Worm (Caenorhabditis elegans) whole organism, mixed stage, embryonic: ENCODE data around the gene cyn-10.
A peak's percentile ranks its signal among the peaks of the same experiment; 100 is the strongest.

Experiments
- M03D4.4 ChIP-seq: sonication (generic microtip); optimal IDR thresholded peaks from 2 replicates; lab custom pipeline; 2017; ENCODE audit warnings: mild to moderate bottlenecking, missing genetic modification characterization, missing compliant biosample characterization
- bed-3 ChIP-seq: fragments of 200-800 bp; sonication (Bioruptor generic); optimal IDR thresholded peaks from 3 replicates; lab custom pipeline; 2018; ENCODE audit warnings: mild to moderate bottlenecking, missing genetic modification characterization, moderate library complexity, missing compliant biosample characterization
- blmp-1 ChIP-seq: fragments of 150-350 bp; optimal IDR thresholded peaks from 2 replicates; lab custom pipeline; 2014; ENCODE audit warnings: missing biosample characterization, missing genetic modification characterization
- ceh-43 ChIP-seq: fragments of 200-800 bp; sonication (Bioruptor generic); optimal IDR thresholded peaks from 2 replicates; lab custom pipeline; 2018; ENCODE audit warnings: mild to moderate bottlenecking, missing genetic modification characterization, moderate library complexity, missing compliant biosample characterization
- cnd-1 ChIP-seq: fragments of 200-800 bp; sonication (Bioruptor generic); optimal IDR thresholded peaks from 2 replicates; lab custom pipeline; 2018; ENCODE audit warnings: mild to moderate bottlenecking, missing genetic modification characterization, missing compliant biosample characterization
- drap-1 ChIP-seq: fragments of 200-800 bp; sonication (Bioruptor generic); optimal IDR thresholded peaks from 3 replicates; lab custom pipeline; 2018; ENCODE audit warnings: mild to moderate bottlenecking, missing genetic modification characterization, missing compliant biosample characterization
- elt-1 ChIP-seq: sonication (generic microtip); optimal IDR thresholded peaks from 2 replicates; lab custom pipeline; 2017; ENCODE audit warnings: missing genetic modification characterization, mild to moderate bottlenecking, missing compliant biosample characterization, antibody characterized with exemption, moderate library complexity, borderline replicate concordance; ENCODE audit not compliant: insufficient read depth
- elt-3 ChIP-seq: fragments of 150-350 bp; optimal IDR thresholded peaks from 2 replicates; lab custom pipeline; 2014; ENCODE audit warnings: missing biosample characterization, missing genetic modification characterization
- flh-1 ChIP-seq: fragments of 200-800 bp; sonication (Bioruptor generic); optimal IDR thresholded peaks from 2 replicates; lab custom pipeline; 2018; ENCODE audit warnings: mild to moderate bottlenecking, missing genetic modification characterization, moderate library complexity, missing compliant biosample characterization
- ham-2 ChIP-seq: fragments of 200-800 bp; sonication (Bioruptor generic); optimal IDR thresholded peaks from 2 replicates; lab custom pipeline; 2018; ENCODE audit warnings: mild to moderate bottlenecking, missing genetic modification characterization, missing compliant biosample characterization
- hlh-1 ChIP-seq: fragments of 150-350 bp; optimal IDR thresholded peaks from 2 replicates; lab custom pipeline; 2014; ENCODE audit warnings: missing biosample characterization, missing genetic modification reagents, missing genetic modification characterization
- lin-13 ChIP-seq: fragments of 150-350 bp; optimal IDR thresholded peaks from 2 replicates; lab custom pipeline; 2014; ENCODE audit warnings: missing biosample characterization, missing genetic modification characterization
- lin-32 ChIP-seq: fragments of 200-800 bp; sonication (Bioruptor generic); optimal IDR thresholded peaks from 2 replicates; lab custom pipeline; 2018; ENCODE audit warnings: mild to moderate bottlenecking, missing genetic modification characterization, missing compliant biosample characterization
- lsy-2 ChIP-seq: fragments of 150-350 bp; optimal IDR thresholded peaks from 2 replicates; lab custom pipeline; 2014; ENCODE audit warnings: missing biosample characterization, missing genetic modification characterization
- mep-1 ChIP-seq: fragments of 150-350 bp; optimal IDR thresholded peaks from 2 replicates; lab custom pipeline; 2017; ENCODE audit warnings: missing biosample characterization, missing genetic modification reagents, missing genetic modification characterization, inconsistent platforms
- nhr-12 ChIP-seq: fragments of 150-350 bp; optimal IDR thresholded peaks from 2 replicates; lab custom pipeline; 2014; ENCODE audit warnings: missing biosample characterization, missing genetic modification characterization
- nhr-2 ChIP-seq: fragments of 150-350 bp; optimal IDR thresholded peaks from 2 replicates; lab custom pipeline; 2014; ENCODE audit warnings: missing biosample characterization, missing genetic modification characterization
- nhr-237 ChIP-seq: fragments of 150-350 bp; optimal IDR thresholded peaks from 2 replicates; lab custom pipeline; 2014; ENCODE audit warnings: missing biosample characterization, missing genetic modification characterization
- nhr-76 ChIP-seq: sonication (generic microtip); optimal IDR thresholded peaks from 2 replicates; lab custom pipeline; 2017; ENCODE audit warnings: missing biosample characterization, missing genetic modification characterization
- pha-4 ChIP-seq: fragments of 150-350 bp; optimal IDR thresholded peaks from 2 replicates; lab custom pipeline; 2018; ENCODE audit warnings: missing biosample characterization, missing genetic modification reagents, missing genetic modification characterization
- sem-2 ChIP-seq: fragments of 200-800 bp; sonication (Bioruptor generic); optimal IDR thresholded peaks from 2 replicates; lab custom pipeline; 2018; ENCODE audit warnings: mild to moderate bottlenecking, missing genetic modification characterization, missing compliant biosample characterization
- snpc-4 ChIP-seq: fragments of 150-350 bp; optimal IDR thresholded peaks from 2 replicates; lab custom pipeline; 2014; ENCODE audit warnings: missing biosample characterization, missing genetic modification characterization
- sptf-1 ChIP-seq: sonication (generic microtip); optimal IDR thresholded peaks from 2 replicates; lab custom pipeline; 2017; ENCODE audit warnings: mild to moderate bottlenecking, missing genetic modification characterization, moderate library complexity, missing compliant biosample characterization
- tbx-8 ChIP-seq: fragments of 200-800 bp; sonication (Bioruptor generic); optimal IDR thresholded peaks from 2 replicates; lab custom pipeline; 2018; ENCODE audit warnings: mild to moderate bottlenecking, missing genetic modification characterization, moderate library complexity, missing compliant biosample characterization
- unc-120 ChIP-seq: sonication (generic microtip); optimal IDR thresholded peaks from 2 replicates; lab custom pipeline; 2017; ENCODE audit warnings: missing genetic modification characterization, missing compliant biosample characterization; ENCODE audit not compliant: poor library complexity, severe bottlenecking
- unc-39 ChIP-seq: fragments of 150-350 bp; optimal IDR thresholded peaks from 2 replicates; lab custom pipeline; 2014; ENCODE audit warnings: missing biosample characterization, missing genetic modification characterization
- unc-62 ChIP-seq: fragments of 150-350 bp; optimal IDR thresholded peaks from 2 replicates; lab custom pipeline; 2014; ENCODE audit warnings: missing biosample characterization, missing genetic modification reagents, missing genetic modification characterization
- ztf-11 ChIP-seq: fragments of 150-350 bp; optimal IDR thresholded peaks from 2 replicates; lab custom pipeline; 2014; ENCODE audit warnings: missing biosample characterization, missing genetic modification characterization

The cyn-10 gene

DNA sequence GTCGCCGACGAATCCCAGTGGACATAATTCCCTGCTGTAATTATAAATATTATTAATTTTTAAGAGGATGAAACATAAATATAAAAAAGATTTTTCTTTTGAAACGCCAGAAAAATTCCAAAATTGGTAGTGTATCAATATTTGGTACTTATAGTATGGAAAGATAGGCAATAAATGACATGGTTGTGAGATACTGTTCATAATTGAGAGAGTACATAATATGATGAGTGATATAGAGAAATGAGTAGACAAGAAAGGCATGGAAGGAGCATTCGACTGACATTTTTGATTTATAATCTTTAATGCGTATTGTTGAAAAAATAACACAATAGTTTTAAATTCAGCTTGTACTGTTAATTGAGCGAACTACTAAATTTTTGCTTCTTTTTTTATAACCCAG, 15.7 kb downstream of the cyn-10 start, which contains the start of gene C44B7.11:
Gene C44B7.11, minus strand, starts transcription at position 34 of the 400 bp plus-strand sequence.
- TF ChIP-seq flh-1 (GFP tag; lab: Kevin White, UChicago), result no peak
- no peak for TF ChIP-seq lin-13 (tag; lab: Kevin White, UChicago)
- TF ChIP-seq tbx-8 (GFP tag; lab: Kevin White, UChicago), result no peak
- no peak for TF ChIP-seq snpc-4 (tag; lab: Kevin White, UChicago)
- TF ChIP-seq ceh-43 (GFP tag; lab: Kevin White, UChicago), result no peak
- no peak for TF ChIP-seq pha-4 (tag; lab: Kevin White, UChicago)
- TF ChIP-seq drap-1 (GFP tag; lab: Kevin White, UChicago), result no peak
- no peak for TF ChIP-seq elt-1 (tag; lab: Kevin White, UChicago)
- TF ChIP-seq bed-3, result no peak
- TF ChIP-seq cnd-1, result no peak
- no peak for TF ChIP-seq unc-120 (tag; lab: Kevin White, UChicago)
- TF ChIP-seq nhr-237, result no peak

DNA sequence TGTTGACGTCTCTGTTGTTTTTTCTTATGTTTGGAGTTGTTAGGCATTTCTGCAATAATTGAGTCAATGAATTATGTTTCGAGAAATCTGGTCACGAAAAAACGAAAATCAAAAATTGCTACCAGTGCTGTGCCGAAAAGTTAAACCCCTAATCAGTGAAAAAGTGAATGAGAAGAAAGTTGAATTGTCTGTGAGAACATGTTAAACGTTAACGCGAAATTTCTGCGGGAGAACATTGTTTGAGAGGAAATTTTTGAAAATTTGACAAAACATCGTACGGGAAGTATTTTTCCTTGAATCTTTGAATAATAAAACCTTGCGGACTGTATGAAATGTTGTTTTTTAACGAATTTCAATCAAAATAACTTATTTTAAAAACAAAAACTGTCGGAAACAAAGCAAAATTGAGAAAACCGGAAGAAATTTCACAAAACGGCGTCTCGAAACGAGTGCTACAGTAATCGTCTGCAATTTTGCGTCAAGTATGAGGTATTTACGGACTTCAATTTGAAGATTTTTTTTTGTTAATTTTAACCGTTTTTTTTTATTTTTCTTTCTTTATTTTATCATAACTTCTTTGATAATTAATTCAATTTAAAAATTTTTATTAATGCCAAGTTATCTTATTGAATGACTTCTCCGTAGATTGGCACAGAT, 19.4 kb downstream of the cyn-10 start, which contains the start of gene adal-1:
Gene adal-1, minus strand, starts transcription at position 51 of the 657 bp plus-strand sequence.
- TF ChIP-seq nhr-76 (tag; lab: Kevin White, UChicago) (no peak), sptf-1 (no peak), nhr-2 (tag; lab: Kevin White, UChicago) (no peak), unc-120 (tag; lab: Kevin White, UChicago) (no peak), lsy-2 (peak; percentile 61), nhr-12 (tag; lab: Kevin White, UChicago) (no peak)

DNA sequence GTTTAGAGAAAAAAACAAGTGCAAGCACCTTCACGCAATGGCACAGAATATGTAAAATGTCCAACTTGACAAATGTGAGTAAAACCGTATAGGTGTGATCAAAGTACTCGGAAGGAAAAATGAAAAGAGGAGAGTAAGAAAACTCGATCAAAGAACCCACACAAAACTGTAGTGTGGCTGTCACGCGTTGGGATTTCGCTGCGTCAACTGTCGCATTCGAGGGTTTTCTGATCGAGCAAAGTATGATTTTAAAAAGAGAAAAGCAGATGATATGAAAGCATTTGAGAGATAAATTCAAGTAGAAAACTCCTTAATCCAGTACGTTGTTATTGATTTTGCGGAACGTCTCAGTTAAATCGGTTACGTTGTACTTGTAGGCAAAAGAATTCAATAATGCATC, 21.3 kb downstream of the cyn-10 start:
- no peak for TF ChIP-seq sem-2 (GFP tag; lab: Kevin White, UChicago)
- TF ChIP-seq M03D4.4 (tag; lab: Kevin White, UChicago), result no peak
- TF ChIP-seq hlh-1, result peak; percentile 83

DNA sequence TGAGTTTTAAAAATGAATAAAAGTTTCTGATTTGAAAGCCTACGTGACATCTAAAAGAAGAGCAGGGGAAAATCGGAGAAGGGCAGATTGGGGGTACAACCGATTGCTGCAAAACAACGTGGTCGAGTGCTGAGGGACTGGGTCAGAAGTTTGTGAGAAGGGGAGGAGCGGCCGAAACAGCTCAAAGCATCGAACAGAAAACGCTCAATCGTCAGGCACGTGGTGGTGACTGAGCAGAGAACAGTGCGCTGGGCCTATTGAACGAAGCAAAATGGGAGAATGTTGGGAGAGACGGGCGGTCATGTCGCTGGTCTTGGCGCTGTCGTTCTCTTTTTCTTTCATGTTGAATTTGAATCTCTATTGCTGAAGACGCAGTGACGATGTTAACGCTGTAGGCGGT, 22.0 kb downstream of the cyn-10 start:
- TF ChIP-seq lin-32 (GFP tag; lab: Kevin White, UChicago), result no peak
- no peak for TF ChIP-seq elt-1 (tag; lab: Kevin White, UChicago)
- TF ChIP-seq unc-39 (tag; lab: Kevin White, UChicago), result no peak
- no peak for TF ChIP-seq nhr-2 (tag; lab: Kevin White, UChicago)

DNA sequence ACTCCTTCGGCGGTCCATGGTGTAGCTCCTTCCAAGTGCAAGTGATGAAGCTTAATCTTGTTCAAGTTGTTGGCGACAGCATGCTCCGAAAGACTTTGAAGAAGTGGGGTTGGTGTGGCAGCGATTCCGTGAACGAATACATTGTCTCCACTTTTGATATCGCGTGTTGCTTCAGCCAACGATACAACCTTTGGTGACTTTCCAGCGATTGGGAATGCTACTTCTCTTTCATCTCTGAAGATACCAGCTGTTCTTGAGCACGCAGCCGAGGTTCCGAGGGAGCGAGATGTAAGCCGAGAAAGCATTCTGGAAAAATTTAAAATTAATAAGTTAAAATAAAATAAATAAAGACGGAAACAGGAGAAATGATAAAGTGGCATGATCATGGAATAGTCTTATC, 23.1 kb downstream of the cyn-10 start, which contains the start of gene acer-1:
Gene acer-1, minus strand, starts transcription at position 306 of the 400 bp plus-strand sequence.
- TF ChIP-seq lin-32 (GFP tag; lab: Kevin White, UChicago) (no peak), elt-3 (tag; lab: Kevin White, UChicago) (no peak), lin-13 (tag; lab: Kevin White, UChicago) (no peak), ztf-11 (tag; lab: Kevin White, UChicago) (no peak), mep-1 (tag; lab: Kevin White, UChicago) (no peak), bed-3 (no peak), hlh-1 (no peak), cnd-1 (no peak), ham-2 (GFP tag; lab: Kevin White, UChicago) (no peak)

DNA sequence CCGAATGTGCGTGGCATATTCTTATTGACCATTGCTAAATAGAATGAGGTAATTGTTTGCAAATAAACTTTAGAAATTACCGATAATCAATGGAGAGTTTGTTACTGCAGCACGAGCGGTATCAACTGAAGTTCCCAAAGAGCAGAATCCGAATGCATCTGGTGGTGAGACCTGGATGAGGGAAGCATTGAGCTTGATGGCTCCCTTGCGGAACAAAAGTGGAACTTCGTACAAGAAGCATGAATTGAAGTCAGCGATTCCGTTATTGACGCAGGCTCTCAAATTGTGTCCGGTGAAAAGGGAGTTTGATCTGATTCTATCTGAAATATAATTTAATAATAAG, 23.6 kb downstream of the cyn-10 start:
- TF ChIP-seq tbx-8 (GFP tag; lab: Kevin White, UChicago), result no peak
- no peak for TF ChIP-seq ham-2 (GFP tag; lab: Kevin White, UChicago)
- TF ChIP-seq unc-62 (GFP tag; lab: Kevin White, UChicago), result no peak
- no peak for TF ChIP-seq ceh-43 (GFP tag; lab: Kevin White, UChicago)
- TF ChIP-seq blmp-1 (tag; lab: Kevin White, UChicago), result no peak
- no peak for TF ChIP-seq sptf-1
- TF ChIP-seq ztf-11 (tag; lab: Kevin White, UChicago), result no peak
- TF ChIP-seq elt-3 (tag; lab: Kevin White, UChicago), result no peak
- TF ChIP-seq, all 35 proteins: peak for 0
